Fruit fly (Drosophila melanogaster) whole organism, embryonic: ENCODE measurements around the gene CG5541.
A peak's percentile ranks its signal among the peaks of the same experiment; 100 is the strongest.

Source experiments
- Antp ChIP-seq: fragments of 200-800 bp; sonication (Bioruptor generic); optimal IDR thresholded peaks from 3 replicates; lab custom pipeline; 2016; ENCODE audit warnings: missing biosample characterization, missing genetic modification characterization
- Atf6 ChIP-seq: fragments of 200-800 bp; sonication (Bioruptor generic); IDR thresholded peaks from 2 replicates; pipeline ENCODE4 v1.3.6; 2022; ENCODE audit warnings: missing biosample characterization, missing genetic modification characterization
- BtbVII ChIP-seq: fragments of 200-800 bp; sonication (Bioruptor generic); optimal IDR thresholded peaks from 3 replicates; lab custom pipeline; 2017; ENCODE audit warnings: missing biosample characterization, mild to moderate bottlenecking, missing genetic modification characterization
- CG10654 ChIP-seq: fragments of 200-800 bp; sonication (Bioruptor generic); optimal IDR thresholded peaks from 2 replicates; lab custom pipeline; 2016; ENCODE audit warnings: missing biosample characterization, missing genetic modification characterization
- CG12155 ChIP-seq: fragments of 200-800 bp; sonication (Bioruptor generic); optimal IDR thresholded peaks from 3 replicates; lab custom pipeline; 2016; ENCODE audit warnings: missing biosample characterization, missing genetic modification characterization
- CG12391 ChIP-seq: fragments of 200-800 bp; sonication (Bioruptor generic); optimal IDR thresholded peaks from 3 replicates; lab custom pipeline; 2018; ENCODE audit warnings: missing biosample characterization, mild to moderate bottlenecking, missing genetic modification characterization, moderate library complexity
- CG2129 ChIP-seq: fragments of 200-800 bp; sonication (Bioruptor generic); IDR thresholded peaks from 2 replicates; pipeline ENCODE4 v1.3.6; 2022; ENCODE audit warnings: missing biosample characterization, missing genetic modification characterization; ENCODE audit not compliant: partially characterized antibody
- CG30020 ChIP-seq: fragments of 200-800 bp; optimal IDR thresholded peaks from 2 replicates; lab custom pipeline; 2019; ENCODE audit warnings: missing biosample characterization, mild to moderate bottlenecking, missing genetic modification characterization, moderate library complexity
- CG31388 ChIP-seq: fragments of 200-800 bp; sonication (Bioruptor generic); optimal IDR thresholded peaks from 2 replicates; lab custom pipeline; 2016; ENCODE audit warnings: missing biosample characterization, missing genetic modification characterization
- CG3163 ChIP-seq: fragments of 200-800 bp; sonication (Bioruptor generic); optimal IDR thresholded peaks from 3 replicates; lab custom pipeline; 2016; ENCODE audit warnings: missing biosample characterization, missing genetic modification characterization
- CG34224 ChIP-seq: fragments of 200-800 bp; sonication (Bioruptor generic); IDR thresholded peaks from 3 replicates; pipeline ENCODE4 v1.3.6; 2022; ENCODE audit warnings: missing biosample characterization, missing genetic modification characterization; ENCODE audit not compliant: partially characterized antibody
- CG4282 ChIP-seq: fragments of 200-800 bp; sonication (Bioruptor generic); optimal IDR thresholded peaks from 2 replicates; lab custom pipeline; 2016; ENCODE audit warnings: missing biosample characterization, missing genetic modification characterization
- CG4404 ChIP-seq: fragments of 200-800 bp; sonication (Bioruptor generic); IDR thresholded peaks from 2 replicates; pipeline ENCODE4 v1.3.6; 2022; ENCODE audit warnings: missing biosample characterization, missing genetic modification characterization
- CG5180 ChIP-seq: fragments of 200-800 bp; sonication (Bioruptor generic); optimal IDR thresholded peaks from 3 replicates; lab custom pipeline; 2017; ENCODE audit warnings: missing biosample characterization, missing genetic modification characterization, mild to moderate bottlenecking, moderate library complexity, missing genetic modification reagents
- CG7357 ChIP-seq: fragments of 200-800 bp; sonication (Bioruptor generic); IDR thresholded peaks from 3 replicates; pipeline ENCODE4 v1.3.6; 2022; ENCODE audit warnings: missing biosample characterization, missing genetic modification characterization
- CG7928 ChIP-seq: fragments of 200-800 bp; sonication (Bioruptor generic); optimal IDR thresholded peaks from 2 replicates; lab custom pipeline; 2017; ENCODE audit warnings: missing biosample characterization, mild to moderate bottlenecking, missing genetic modification characterization
- CG7987 ChIP-seq: fragments of 200-800 bp; sonication (Bioruptor generic); optimal IDR thresholded peaks from 2 replicates; lab custom pipeline; 2018; ENCODE audit warnings: missing biosample characterization, mild to moderate bottlenecking, missing genetic modification characterization, moderate library complexity
- CG8290 ChIP-seq, 3 experiments: fragments of 200-800 bp; sonication (Bioruptor generic); optimal IDR thresholded peaks; 2 replicates each; lab custom pipeline; 2016 to 2019; ENCODE audit warnings: missing biosample characterization in 3 of 3, missing genetic modification characterization in 3 of 3, mild to moderate bottlenecking in 2 of 3, moderate library complexity in 1 of 3
- CG8359 ChIP-seq: fragments of 200-800 bp; sonication (Bioruptor generic); optimal IDR thresholded peaks from 2 replicates; lab custom pipeline; 2017; ENCODE audit warnings: missing biosample characterization, mild to moderate bottlenecking, missing genetic modification characterization, borderline replicate concordance
- CG9609 ChIP-seq: fragments of 200-800 bp; sonication (Bioruptor generic); optimal IDR thresholded peaks from 3 replicates; lab custom pipeline; 2016; ENCODE audit warnings: missing biosample characterization, missing genetic modification characterization
- CHES-1-like ChIP-seq: fragments of 200-800 bp; sonication (Bioruptor generic); optimal IDR thresholded peaks from 2 replicates; lab custom pipeline; 2016; ENCODE audit warnings: missing biosample characterization, missing genetic modification characterization
- Fer3 ChIP-seq: fragments of 200-800 bp; sonication (Bioruptor generic); optimal IDR thresholded peaks from 2 replicates; lab custom pipeline; 2018; ENCODE audit warnings: missing biosample characterization, mild to moderate bottlenecking, missing genetic modification characterization, moderate library complexity
- GATAe ChIP-seq: fragments of 200-800 bp; sonication (Bioruptor generic); conservative IDR thresholded peaks from 2 replicates; pipeline ENCODE4 v1.3.6; 2022; ENCODE audit warnings: missing biosample characterization, missing genetic modification characterization
- H2.0 ChIP-seq: fragments of 200-800 bp; sonication (Bioruptor generic); IDR thresholded peaks from 2 replicates; pipeline ENCODE4 v1.3.6; 2022; ENCODE audit warnings: missing biosample characterization, missing genetic modification characterization
- HLH3B ChIP-seq: fragments of 200-800 bp; sonication (Bioruptor generic); IDR thresholded peaks from 2 replicates; pipeline ENCODE4 v1.3.6; 2022; ENCODE audit warnings: missing biosample characterization, missing genetic modification characterization
- Hand ChIP-seq: fragments of 200-800 bp; sonication (Bioruptor generic); optimal IDR thresholded peaks from 2 replicates; lab custom pipeline; 2017; ENCODE audit warnings: mild to moderate bottlenecking, missing biosample characterization, missing genetic modification reagents, missing genetic modification characterization
- Hey ChIP-seq: fragments of 200-800 bp; sonication (Bioruptor generic); optimal IDR thresholded peaks from 3 replicates; lab custom pipeline; 2018; ENCODE audit warnings: missing biosample characterization, mild to moderate bottlenecking, missing genetic modification characterization
- HmgZ ChIP-seq: fragments of 200-800 bp; sonication (Bioruptor generic); optimal IDR thresholded peaks from 2 replicates; lab custom pipeline; 2018; ENCODE audit warnings: missing biosample characterization, mild to moderate bottlenecking, missing genetic modification characterization
- Hsf ChIP-seq: fragments of 200-800 bp; sonication (Bioruptor generic); optimal IDR thresholded peaks from 3 replicates; lab custom pipeline; 2016; ENCODE audit warnings: missing biosample characterization, missing genetic modification characterization
- Jarid2 ChIP-seq: fragments of 200-800 bp; sonication (Bioruptor generic); optimal IDR thresholded peaks from 3 replicates; lab custom pipeline; 2017; ENCODE audit warnings: mild to moderate bottlenecking, missing biosample characterization, missing genetic modification reagents, missing genetic modification characterization
- Med ChIP-seq: fragments of 200-800 bp; sonication (Bioruptor generic); peaks from one replicate; lab custom pipeline; 2016; ENCODE audit warnings: missing biosample characterization, missing genetic modification characterization, mild to moderate bottlenecking, inconsistent platforms, moderate library complexity
- Meics ChIP-seq: fragments of 200-800 bp; sonication (Bioruptor generic); optimal IDR thresholded peaks from 2 replicates; lab custom pipeline; 2017; ENCODE audit warnings: missing biosample characterization, mild to moderate bottlenecking, missing genetic modification characterization
- NC2α ChIP-seq: fragments of 200-800 bp; sonication (Bioruptor generic); optimal IDR thresholded peaks from 2 replicates; lab custom pipeline; 2016; ENCODE audit warnings: missing biosample characterization, missing genetic modification characterization
- ac ChIP-seq: fragments of 200-800 bp; sonication (Bioruptor generic); optimal IDR thresholded peaks from 3 replicates; lab custom pipeline; 2017; ENCODE audit warnings: missing biosample characterization, mild to moderate bottlenecking, missing genetic modification characterization
- aop ChIP-seq: fragments of 200-800 bp; sonication (Bioruptor generic); IDR thresholded peaks from 2 replicates; pipeline ENCODE4 v1.3.6; 2022; ENCODE audit warnings: missing biosample characterization, missing genetic modification characterization
- esg ChIP-seq: fragments of 200-800 bp; sonication (Bioruptor generic); conservative IDR thresholded peaks from 2 replicates; pipeline ENCODE4 v1.3.6; 2022; ENCODE audit warnings: missing biosample characterization, missing genetic modification characterization
- exex ChIP-seq: fragments of 200-800 bp; sonication (Bioruptor generic); optimal IDR thresholded peaks from 4 replicates; lab custom pipeline; 2018; ENCODE audit warnings: missing biosample characterization, mild to moderate bottlenecking, missing genetic modification characterization, moderate library complexity
- gce ChIP-seq: fragments of 200-800 bp; sonication (Bioruptor generic); IDR thresholded peaks from 3 replicates; pipeline ENCODE4 v1.3.6; 2022; ENCODE audit warnings: missing biosample characterization, missing genetic modification characterization
- insv ChIP-seq, 2 experiments: fragments of 200-800 bp; sonication (Bioruptor generic); optimal IDR thresholded peaks; 3 replicates each; lab custom pipeline; 2016 to 2018; ENCODE audit warnings: missing biosample characterization in 2 of 2, missing genetic modification characterization in 2 of 2
- ken ChIP-seq: fragments of 200-800 bp; sonication (Bioruptor generic); IDR thresholded peaks from 3 replicates; pipeline ENCODE4 v1.3.6; 2022; ENCODE audit warnings: missing biosample characterization, missing genetic modification characterization
- lola ChIP-seq, 3 experiments: fragments of >200 bp in 2 of 3; fragments of 200-800 bp in 1 of 3; sonication (Bioruptor generic) in 1 of 3; optimal IDR thresholded peaks; 2 replicates each; lab custom pipeline; 2017 to 2019; ENCODE audit warnings: missing biosample characterization in 3 of 3, missing genetic modification characterization in 3 of 3, mild to moderate bottlenecking in 1 of 3, moderate library complexity in 1 of 3
- pzg ChIP-seq: fragments of 200-800 bp; sonication (Bioruptor generic); optimal IDR thresholded peaks from 3 replicates; lab custom pipeline; 2018; ENCODE audit warnings: missing biosample characterization, mild to moderate bottlenecking, missing genetic modification characterization, moderate library complexity
- ro ChIP-seq: fragments of 200-800 bp; sonication (Bioruptor generic); IDR thresholded peaks from 2 replicates; pipeline ENCODE4 v1.3.6; 2022; ENCODE audit warnings: missing biosample characterization, missing genetic modification characterization
- sd ChIP-seq: fragments of 200-800 bp; sonication (Bioruptor generic); optimal IDR thresholded peaks from 3 replicates; lab custom pipeline; 2018; ENCODE audit warnings: missing biosample characterization, mild to moderate bottlenecking, missing genetic modification characterization, moderate library complexity
- ssp ChIP-seq: fragments of 200-800 bp; sonication (Bioruptor generic); IDR thresholded peaks from 2 replicates; pipeline ENCODE4 v1.3.6; 2022; ENCODE audit warnings: missing biosample characterization, missing genetic modification characterization
- tll ChIP-seq, 2 experiments: fragments of 200-800 bp in 1 of 2; fragments of >200 bp in 1 of 2; sonication (Bioruptor generic) in 1 of 2; optimal IDR thresholded peaks; 2 replicates each; lab custom pipeline; 2017 to 2019; ENCODE audit warnings: missing biosample characterization in 2 of 2, missing genetic modification characterization in 2 of 2, mild to moderate bottlenecking in 1 of 2, moderate library complexity in 1 of 2
- tup ChIP-seq: fragments of 200-800 bp; sonication (Bioruptor generic); optimal IDR thresholded peaks from 2 replicates; lab custom pipeline; 2016; ENCODE audit warnings: missing biosample characterization, mild to moderate bottlenecking, missing genetic modification characterization, moderate library complexity
- vvl ChIP-seq: fragments of 200-800 bp; sonication (Bioruptor generic); IDR thresholded peaks from 2 replicates; pipeline ENCODE4 v1.3.6; 2022; ENCODE audit warnings: missing biosample characterization, missing genetic modification characterization
- zen ChIP-seq: fragments of 200-800 bp; sonication (Bioruptor generic); optimal IDR thresholded peaks from 3 replicates; lab custom pipeline; 2018; ENCODE audit warnings: missing biosample characterization, mild to moderate bottlenecking, missing genetic modification characterization, moderate library complexity
- zf30C ChIP-seq: fragments of 200-800 bp; sonication (Bioruptor generic); optimal IDR thresholded peaks from 3 replicates; lab custom pipeline; 2018; ENCODE audit warnings: missing biosample characterization, mild to moderate bottlenecking, missing genetic modification characterization

CG5541 gene

DNA sequence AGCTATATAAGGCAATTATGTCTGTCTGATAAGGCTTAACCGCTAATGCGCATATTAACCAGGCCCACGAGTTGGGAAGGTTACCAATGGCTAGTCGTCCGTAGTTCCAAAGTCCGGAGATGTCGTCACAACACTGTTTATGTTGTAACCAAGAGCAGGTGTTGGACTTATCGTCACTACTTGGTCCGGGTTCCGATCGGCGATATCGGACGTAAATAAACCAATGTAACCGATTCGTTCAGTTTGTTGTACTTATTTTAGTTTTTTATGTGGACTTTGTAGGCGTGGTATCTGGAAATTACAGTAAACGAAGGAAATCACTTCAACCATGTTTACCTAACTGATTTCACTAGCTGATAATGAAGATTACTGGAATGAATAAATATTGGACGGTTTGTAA lies 34.5 kb downstream of the CG5541 start (continued):
- TF ChIP-seq Jarid2 (GFP tag; lab: Kevin White, UChicago) (no peak), tll (GFP tag; optimal IDR thresholded peaks at IDR 0.05; lab: Kevin White, UChicago) (no peak), insv (GFP tag; optimal IDR thresholded peaks at IDR 0.05; lab: Kevin White, UChicago) (no peak), CG7987 (GFP tag; lab: Kevin White, UChicago) (no peak), Med (GFP tag; lab: Kevin White, UChicago) (peak; percentile 24), CG2129 (GFP tag; lab: Robert Waterston, UW) (no peak), ac (GFP tag; lab: Kevin White, UChicago) (no peak), CG12391 (tag; lab: Kevin White, UChicago) (no peak), CG3163 (GFP tag; lab: Kevin White, UChicago) (no peak), CG10654 (GFP tag; lab: Kevin White, UChicago) (no peak), zf30C (no peak), pzg (no peak), vvl (GFP tag; lab: Robert Waterston, UW) (no peak), CG12155 (GFP tag; lab: Kevin White, UChicago) (no peak), CG7357 (GFP tag; lab: Robert Waterston, UW) (no peak), lola (GFP tag; optimal IDR thresholded peaks at IDR 0.05; lab: Kevin White, UChicago) (peak in 1 of 3 experiments; percentile 5), BtbVII (GFP tag; lab: Kevin White, UChicago) (peak; percentile 64), zen (tag; lab: Kevin White, UChicago) (no peak), Hey (tag; lab: Kevin White, UChicago) (no peak), NC2α (GFP tag; lab: Kevin White, UChicago) (no peak), Fer3 (tag; lab: Kevin White, UChicago) (no peak), exex (peak; percentile 96), aop (no peak), Antp (no peak), GATAe (GFP tag; lab: Robert Waterston, UW) (no peak), CG4282 (GFP tag; lab: Kevin White, UChicago) (no peak), CG9609 (GFP tag; lab: Kevin White, UChicago) (no peak), ssp (GFP tag; lab: Robert Waterston, UW) (no peak), Meics (GFP tag; lab: Kevin White, UChicago) (peak; percentile 55), CG5180 (GFP tag; lab: Kevin White, UChicago) (peak; percentile 47), tup (GFP tag; lab: Kevin White, UChicago) (no peak), esg (GFP tag; lab: Robert Waterston, UW) (no peak), CG8290 (GFP tag; optimal IDR thresholded peaks at IDR 0.05; lab: Kevin White, UChicago) (no peak), CG8290 (tag; optimal IDR thresholded peaks at IDR 0.05; lab: Kevin White, UChicago) (no peak), gce (peak; percentile 14; the same call in 1 of the 3 replicates), sd (peak; percentile 35), ken (GFP tag; lab: Robert Waterston, UW) (no peak), ro (GFP tag; lab: Robert Waterston, UW) (no peak), CG34224 (GFP tag; lab: Robert Waterston, UW) (no peak), CG30020 (tag; lab: Kevin White, UChicago) (no peak), HLH3B (GFP tag; lab: Robert Waterston, UW) (no peak; the same call in 1 of the 2 replicates), CG8359 (GFP tag; lab: Kevin White, UChicago) (no peak), CG7928 (GFP tag; lab: Kevin White, UChicago) (no peak), Hand (GFP tag; lab: Kevin White, UChicago) (no peak), CG31388 (no peak), Atf6 (GFP tag; lab: Robert Waterston, UW) (no peak), Hsf (no peak), HmgZ (no peak), H2.0 (GFP tag; lab: Robert Waterston, UW) (no peak), CHES-1-like (GFP tag; lab: Kevin White, UChicago) (no peak), CG4404 (GFP tag; lab: Robert Waterston, UW) (no peak)
